Fruit fly (Drosophila melanogaster) whole organism, pupa: Measurements from ENCODE around the gene Cyp6v1.
A peak's percentile ranks its signal among the peaks of the same experiment; 100 is the strongest.
"Not testable (repeated sequence)": the region's sequence is repeated elsewhere in the genome, so short reads cannot be mapped to it uniquely, and the experiment has no call there.

Source experiments
- CG10348 ChIP-seq: fragments of 200-800 bp; sonication (Bioruptor generic); IDR thresholded peaks from 2 replicates; pipeline ENCODE4 v1.3.6; 2022; ENCODE audit warnings: missing biosample characterization, missing genetic modification characterization
- CG12605 ChIP-seq: fragments of 200-800 bp; sonication (Bioruptor generic); IDR thresholded peaks from 2 replicates; pipeline ENCODE4 v1.3.6; 2022; ENCODE audit warnings: missing biosample characterization, missing genetic modification characterization
- CG13204 ChIP-seq: fragments of 200-800 bp; sonication (Bioruptor generic); optimal IDR thresholded peaks from 2 replicates; lab custom pipeline; 2018; ENCODE audit warnings: missing biosample characterization, mild to moderate bottlenecking, missing genetic modification characterization, moderate library complexity
- CG14655 ChIP-seq: fragments of 200-800 bp; sonication (Bioruptor generic); optimal IDR thresholded peaks from 3 replicates; lab custom pipeline; 2017; ENCODE audit warnings: mild to moderate bottlenecking, missing biosample characterization, missing genetic modification reagents, missing genetic modification characterization
- CG15710 ChIP-seq: fragments of 200-800 bp; sonication (Bioruptor generic); optimal IDR thresholded peaks from 2 replicates; lab custom pipeline; 2018; ENCODE audit warnings: missing biosample characterization, mild to moderate bottlenecking, missing genetic modification characterization, moderate library complexity
- CG17806 ChIP-seq: fragments of 200-800 bp; sonication (Bioruptor generic); optimal IDR thresholded peaks from 2 replicates; lab custom pipeline; 2018; ENCODE audit warnings: missing biosample characterization, mild to moderate bottlenecking, missing genetic modification characterization, moderate library complexity
- CG32121 ChIP-seq: fragments of 200-800 bp; sonication (Bioruptor generic); IDR thresholded peaks from 2 replicates; pipeline ENCODE4 v1.3.6; 2022; ENCODE audit warnings: missing biosample characterization, missing genetic modification characterization
- CG34367 ChIP-seq: fragments of 200-800 bp; sonication (Bioruptor generic); optimal IDR thresholded peaks from 2 replicates; lab custom pipeline; 2018; ENCODE audit warnings: missing biosample characterization, mild to moderate bottlenecking, missing genetic modification characterization
- CG4496 ChIP-seq: fragments of 200-800 bp; sonication (Bioruptor generic); IDR thresholded peaks from 3 replicates; pipeline ENCODE4 v1.3.6; 2022; ENCODE audit warnings: missing biosample characterization, missing genetic modification characterization
- CG8159 ChIP-seq: fragments of 200-800 bp; sonication (Bioruptor generic); optimal IDR thresholded peaks from 3 replicates; lab custom pipeline; 2018; ENCODE audit warnings: missing biosample characterization, mild to moderate bottlenecking, missing genetic modification characterization, moderate library complexity
- CG8301 ChIP-seq: fragments of 200-800 bp; sonication (Bioruptor generic); optimal IDR thresholded peaks from 2 replicates; lab custom pipeline; 2018; ENCODE audit warnings: missing biosample characterization, mild to moderate bottlenecking, missing genetic modification characterization
- CG9948 ChIP-seq: fragments of 200-800 bp; sonication (Bioruptor generic); optimal IDR thresholded peaks from 2 replicates; lab custom pipeline; 2018; ENCODE audit warnings: missing biosample characterization, mild to moderate bottlenecking, missing genetic modification characterization, moderate library complexity
- D1 ChIP-seq: fragments of 200-800 bp; sonication (Bioruptor generic); optimal IDR thresholded peaks from 2 replicates; lab custom pipeline; 2018; ENCODE audit warnings: missing biosample characterization, mild to moderate bottlenecking, missing genetic modification characterization, moderate library complexity
- EcR ChIP-seq: fragments of 200-800 bp; sonication (Bioruptor generic); optimal IDR thresholded peaks from 3 replicates; lab custom pipeline; 2019; ENCODE audit warnings: missing biosample characterization, missing genetic modification characterization, mild to moderate bottlenecking, moderate library complexity, missing genetic modification reagents
- Ets98B ChIP-seq: fragments of 200-800 bp; sonication (Bioruptor generic); IDR thresholded peaks from 2 replicates; pipeline ENCODE4 v1.3.6; 2022; ENCODE audit warnings: missing biosample characterization, missing genetic modification characterization
- Pif1A ChIP-seq: fragments of 200-800 bp; sonication (Bioruptor generic); optimal IDR thresholded peaks from 3 replicates; lab custom pipeline; 2016; ENCODE audit warnings: missing biosample characterization, missing genetic modification characterization
- Pif1B ChIP-seq: fragments of 200-800 bp; sonication (Bioruptor generic); optimal IDR thresholded peaks from 3 replicates; lab custom pipeline; 2016; ENCODE audit warnings: missing biosample characterization, missing genetic modification characterization
- Snoo ChIP-seq: fragments of 200-800 bp; sonication (Bioruptor generic); optimal IDR thresholded peaks from 3 replicates; lab custom pipeline; 2017; ENCODE audit warnings: missing biosample characterization, mild to moderate bottlenecking, missing genetic modification characterization, inconsistent platforms
- fd96Ca ChIP-seq: fragments of 200-800 bp; sonication (Bioruptor generic); IDR thresholded peaks from 3 replicates; pipeline ENCODE4 v1.3.6; 2022; ENCODE audit warnings: missing biosample characterization, missing genetic modification characterization
- gl ChIP-seq: fragments of 200-800 bp; sonication (Bioruptor generic); optimal IDR thresholded peaks from 2 replicates; lab custom pipeline; 2018; ENCODE audit warnings: missing biosample characterization, mild to moderate bottlenecking, missing genetic modification characterization
- rn ChIP-seq: fragments of 200-800 bp; sonication (Bioruptor generic); IDR thresholded peaks from 2 replicates; pipeline ENCODE4 v1.3.6; 2022; ENCODE audit warnings: missing biosample characterization, missing genetic modification characterization

Cyp6v1 gene

dm6 chrX:20654954-20655391 lies 1.9 kb upstream of the Cyp6v1 start:
- no peak for TF ChIP-seq Pif1B (GFP tag; lab: Kevin White, UChicago)
- peak; percentile 36 for TF ChIP-seq Snoo (tag; lab: Kevin White, UChicago)
- TF ChIP-seq CG10348, result 0 out of 2 replicates have a peak, but pooled peaks have one; percentile 44
- TF ChIP-seq fd96Ca, result peak; percentile 78
- TF ChIP-seq CG15710 (tag; lab: Kevin White, UChicago), result no peak
- TF ChIP-seq Pif1A (GFP tag; lab: Kevin White, UChicago), result peak; percentile 33
- TF ChIP-seq CG14655 (GFP tag; lab: Kevin White, UChicago), result peak; percentile 29
- TF ChIP-seq D1, result no peak
- TF ChIP-seq CG34367, result no peak
- no peak for TF ChIP-seq CG17806 (tag; lab: Kevin White, UChicago)
- TF ChIP-seq CG13204 (GFP tag; lab: Kevin White, UChicago), result no peak
- TF ChIP-seq CG8159, result peak; percentile 39
- peak; percentile 60 for TF ChIP-seq Ets98B (GFP tag; lab: Robert Waterston, UW)
- peak; percentile 74 for TF ChIP-seq CG4496 (GFP tag; lab: Robert Waterston, UW)
- TF ChIP-seq CG32121 (GFP tag; lab: Robert Waterston, UW), result no peak; the same call in 1 of the 2 replicates
- peak; percentile 2 for TF ChIP-seq CG8301 (tag; lab: Kevin White, UChicago)
- TF ChIP-seq CG12605 (GFP tag; lab: Robert Waterston, UW), result 0 out of 2 replicates have a peak, but pooled peaks have one; percentile 25
- TF ChIP-seq CG9948, result peak; percentile 23
- TF ChIP-seq gl (tag; lab: Kevin White, UChicago), result no peak
- no peak for TF ChIP-seq EcR (GFP tag; lab: Kevin White, UChicago)
- no peak for TF ChIP-seq rn

- 0 out of 3 replicates have a peak, but pooled peaks have one; percentile 23 for TF ChIP-seq CG4496 (GFP tag; lab: Robert Waterston, UW)
- no peak for TF ChIP-seq CG13204 (GFP tag; lab: Kevin White, UChicago)
- TF ChIP-seq EcR (GFP tag; lab: Kevin White, UChicago), result peak; percentile 10
- TF ChIP-seq fd96Ca, result no peak
These were observed 1.7 kb downstream of the Cyp6v1 start for dm6 chrX:20658627-20659026.

dm6 chrX:20661612-20662228 lies 4.8 kb downstream of the Cyp6v1 start, which contains the start of gene CG1835:
Gene CG1835, plus strand, starts transcription at chrX:20661917.
- no peak for TF ChIP-seq CG32121 (GFP tag; lab: Robert Waterston, UW)
- peak; percentile 67 for TF ChIP-seq CG8159
- no peak for TF ChIP-seq Pif1A (GFP tag; lab: Kevin White, UChicago)
- no peak for TF ChIP-seq rn
- TF ChIP-seq D1, result no peak
- TF ChIP-seq EcR (GFP tag; lab: Kevin White, UChicago), result peak; percentile 79

dm6 chrX:20662919-20663557 lies 6.1 kb downstream of the Cyp6v1 start:
- no peak for TF ChIP-seq CG34367
- no peak for TF ChIP-seq rn
- TF ChIP-seq CG4496 (GFP tag; lab: Robert Waterston, UW), result no peak
- no peak for TF ChIP-seq CG14655 (GFP tag; lab: Kevin White, UChicago)
- no peak for TF ChIP-seq Pif1A (GFP tag; lab: Kevin White, UChicago)
- TF ChIP-seq EcR (GFP tag; lab: Kevin White, UChicago), result no peak
- TF ChIP-seq CG9948, result no peak
- TF ChIP-seq Pif1B (GFP tag; lab: Kevin White, UChicago), result no peak
- no peak for TF ChIP-seq gl (tag; lab: Kevin White, UChicago)
- no peak for TF ChIP-seq CG15710 (tag; lab: Kevin White, UChicago)
- TF ChIP-seq CG12605 (GFP tag; lab: Robert Waterston, UW), result no peak

- TF ChIP-seq CG10348 (no peak), Ets98B (GFP tag; lab: Robert Waterston, UW) (no peak), CG8301 (tag; lab: Kevin White, UChicago) (no peak), Pif1A (GFP tag; lab: Kevin White, UChicago) (no peak), CG13204 (GFP tag; lab: Kevin White, UChicago) (no peak), CG4496 (GFP tag; lab: Robert Waterston, UW) (no peak), fd96Ca (no peak)
- TF ChIP-seq, all 21 proteins: peak for 0
These were observed 9.4 kb downstream of the Cyp6v1 start for dm6 chrX:20666356-20666755.

- not testable (repeated sequence) for TF ChIP-seq CG4496 (GFP tag; lab: Robert Waterston, UW); CG13204 (GFP tag; lab: Kevin White, UChicago); rn
These were observed 20.0 kb downstream of the Cyp6v1 start, which contains the start of gene hydra for dm6 chrX:20676963-20677362. Gene hydra, minus strand, starts transcription at chrX:20677063.

dm6 chrX:20680407-20680806 lies 23.5 kb downstream of the Cyp6v1 start:
- TF ChIP-seq fd96Ca, result no peak
- TF ChIP-seq, all 21 proteins: peak for 0
